Fruit fly (Drosophila melanogaster): ENCODE measurements around the gene CG17648.
A peak's percentile ranks its signal among the peaks of the same experiment; 100 is the strongest.

DNA sequence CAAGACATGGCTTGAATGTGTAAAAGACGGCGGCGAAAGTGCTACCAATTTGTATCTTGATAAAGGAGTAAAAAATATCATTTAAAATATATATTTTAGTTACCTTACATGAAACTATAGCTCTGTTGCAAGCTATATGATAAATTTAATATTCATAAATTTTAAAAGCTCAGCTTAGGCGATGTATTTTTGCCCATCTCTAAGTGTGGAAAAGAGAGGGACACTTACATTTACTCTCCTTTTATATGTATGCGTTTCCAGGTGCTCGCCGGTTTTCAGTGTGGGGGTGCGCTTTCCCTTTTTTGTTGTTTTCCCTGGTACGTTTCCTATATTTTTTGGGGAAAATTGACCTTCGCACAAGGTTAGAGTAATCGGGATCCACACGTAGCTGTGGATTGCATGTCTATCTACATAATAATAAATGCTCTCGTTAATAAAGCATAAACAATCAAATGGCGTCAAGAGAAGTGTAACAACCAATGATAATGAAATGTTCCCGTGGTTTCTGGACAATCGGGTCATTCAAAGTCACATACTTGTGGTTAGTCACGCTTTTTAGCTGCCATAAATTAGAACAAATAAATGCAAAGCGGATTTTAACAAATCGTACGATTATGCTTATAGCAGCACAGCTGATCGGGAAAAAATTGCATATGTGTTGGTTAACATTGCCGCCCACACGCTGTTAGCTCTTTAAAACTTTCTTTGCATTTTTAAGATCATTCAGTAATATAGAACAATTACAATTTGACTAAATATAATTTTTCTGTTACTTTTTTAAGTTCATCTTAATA, 24.1 kb upstream of the CG17648 start:
- TF ChIP-seq usp (GFP tag; optimal IDR thresholded peaks at IDR 0.05) = no peak
- TF ChIP-seq sv (GFP tag; optimal IDR thresholded peaks at IDR 0.05) = peak; percentile 94
- peak; percentile 100 for TF ChIP-seq Sp1 (GFP tag; optimal IDR thresholded peaks at IDR 0.05)
- peak; percentile 99 for TF ChIP-seq OdsH (GFP tag; optimal IDR thresholded peaks at IDR 0.05)
- peak; percentile 99 for TF ChIP-seq psq (GFP tag; optimal IDR thresholded peaks at IDR 0.05)
- TF ChIP-seq Hr78 (GFP tag; optimal IDR thresholded peaks at IDR 0.05) = no peak
- TF ChIP-seq Jra (GFP tag; optimal IDR thresholded peaks at IDR 0.05) = peak; percentile 94
- TF ChIP-seq lola (GFP tag; optimal IDR thresholded peaks at IDR 0.05) = no peak

Measured in whole organism, wandering third instar larva.